Worm (Caenorhabditis elegans) whole organism, midembryonic: ENCODE data around the gene crb-1.

Experiments
- cog-1 ChIP-seq: sonication (generic microtip); optimal IDR thresholded peaks from 2 replicates; lab custom pipeline; 2016; ENCODE audit warnings: missing genetic modification characterization, missing compliant biosample characterization
- flt-1 ChIP-seq: fragments of 200-800 bp; sonication (Bioruptor generic); IDR thresholded peaks from 2 replicates; pipeline ENCODE4 v1.3.6; 2022; ENCODE audit warnings: missing genetic modification characterization, missing compliant biosample characterization
- klf-2 ChIP-seq: fragments of 200-800 bp; sonication (Bioruptor generic); conservative IDR thresholded peaks from 2 replicates; pipeline ENCODE4 v1.3.6; 2022; ENCODE audit warnings: missing genetic modification reagents, missing genetic modification characterization, missing compliant biosample characterization
- med-1 ChIP-seq: sonication (generic microtip); optimal IDR thresholded peaks from 2 replicates; lab custom pipeline; 2017; ENCODE audit warnings: missing genetic modification characterization, mild to moderate bottlenecking, missing compliant biosample characterization, antibody characterized with exemption, missing genetic modification reagents; ENCODE audit not compliant: insufficient read depth
- ref-1 ChIP-seq: fragments of 200-800 bp; sonication (Bioruptor generic); conservative IDR thresholded peaks from 2 replicates; pipeline ENCODE4 v1.3.6; 2022; ENCODE audit warnings: missing genetic modification reagents, missing genetic modification characterization, missing compliant biosample characterization
- tab-1 ChIP-seq: fragments of 200-800 bp; sonication (Bioruptor generic); IDR thresholded peaks from 2 replicates; pipeline ENCODE4 v1.3.6; 2022; ENCODE audit warnings: missing genetic modification characterization, missing compliant biosample characterization
- ztf-23 ChIP-seq: fragments of 200-800 bp; sonication (Bioruptor generic); IDR thresholded peaks from 2 replicates; pipeline ENCODE4 v1.3.6; 2022; ENCODE audit warnings: missing genetic modification reagents, missing genetic modification characterization, missing compliant biosample characterization
- ztf-29 ChIP-seq: fragments of 200-800 bp; sonication (Bioruptor generic); IDR thresholded peaks from 2 replicates; pipeline ENCODE4 v1.3.6; 2022; ENCODE audit warnings: missing genetic modification reagents, missing genetic modification characterization, missing compliant biosample characterization

ce11 chrX:17375877-17376276 lies 37.9 kb downstream of the crb-1 start:
- TF ChIP-seq klf-2 (no peak), ztf-23 (GFP tag; lab: Robert Waterston, UW) (no peak), cog-1 (tag; lab: Kevin White, UChicago) (no peak), flt-1 (no peak), ref-1 (GFP tag; lab: Robert Waterston, UW) (no peak), tab-1 (GFP tag; lab: Robert Waterston, UW) (no peak), ztf-29 (GFP tag; lab: Robert Waterston, UW) (no peak), med-1 (GFP tag; lab: Kevin White, UChicago) (no peak)
